Fruit fly (Drosophila melanogaster) whole organism, embryonic: ENCODE measurements around the gene Ykt6.

Experiments used
- BtbVII ChIP-seq: fragments of 200-800 bp; sonication (Bioruptor generic); optimal IDR thresholded peaks from 3 replicates; lab custom pipeline; 2017; ENCODE audit warnings: missing biosample characterization, mild to moderate bottlenecking, missing genetic modification characterization
- CG10209 ChIP-seq: fragments of 200-800 bp; sonication (Bioruptor generic); optimal IDR thresholded peaks from 3 replicates; lab custom pipeline; 2017; ENCODE audit warnings: missing biosample characterization, mild to moderate bottlenecking, missing genetic modification characterization, missing genetic modification reagents
- CG11456 ChIP-seq: fragments of 200-800 bp; sonication (Bioruptor generic); IDR thresholded peaks from 3 replicates; pipeline ENCODE4 v1.3.6; 2022; ENCODE audit warnings: missing biosample characterization, missing genetic modification characterization
- CG11504 ChIP-seq: fragments of 200-800 bp; sonication (Bioruptor generic); optimal IDR thresholded peaks from 3 replicates; lab custom pipeline; 2019; ENCODE audit warnings: missing biosample characterization, mild to moderate bottlenecking, missing genetic modification characterization, moderate library complexity
- CG12659 ChIP-seq: fragments of 200-800 bp; sonication (Bioruptor generic); optimal IDR thresholded peaks from 3 replicates; lab custom pipeline; 2017; ENCODE audit warnings: mild to moderate bottlenecking, missing biosample characterization, missing genetic modification reagents, missing genetic modification characterization
- CG13894 ChIP-seq: fragments of 200-800 bp; sonication (Bioruptor generic); optimal IDR thresholded peaks from 3 replicates; lab custom pipeline; 2018; ENCODE audit warnings: missing biosample characterization, mild to moderate bottlenecking, missing genetic modification characterization, moderate library complexity
- CG16863 ChIP-seq: fragments of 200-800 bp; sonication (Bioruptor generic); optimal IDR thresholded peaks from 3 replicates; lab custom pipeline; 2016; ENCODE audit warnings: missing biosample characterization, missing genetic modification characterization
- CG18011 ChIP-seq: fragments of 200-800 bp; sonication (Bioruptor generic); optimal IDR thresholded peaks from 2 replicates; lab custom pipeline; 2017; ENCODE audit warnings: missing biosample characterization, missing genetic modification characterization, mild to moderate bottlenecking, moderate library complexity, missing genotype
- CG2199 ChIP-seq: fragments of 200-800 bp; sonication (Bioruptor generic); IDR thresholded peaks from 3 replicates; pipeline ENCODE4 v1.3.6; 2022; ENCODE audit warnings: missing biosample characterization, missing genetic modification characterization
- CG3065 ChIP-seq: fragments of 200-800 bp; sonication (Bioruptor generic); optimal IDR thresholded peaks from 2 replicates; lab custom pipeline; 2016; ENCODE audit warnings: missing biosample characterization, missing genetic modification characterization
- CG31224 ChIP-seq: fragments of 200-800 bp; sonication (Bioruptor generic); IDR thresholded peaks from 2 replicates; pipeline ENCODE4 v1.3.6; 2022; ENCODE audit warnings: missing biosample characterization, missing genetic modification characterization
- CG33213 ChIP-seq: fragments of 200-800 bp; sonication (Bioruptor generic); optimal IDR thresholded peaks from 3 replicates; lab custom pipeline; 2016; ENCODE audit warnings: missing biosample characterization, missing genetic modification characterization
- CG4282 ChIP-seq: fragments of 200-800 bp; sonication (Bioruptor generic); optimal IDR thresholded peaks from 2 replicates; lab custom pipeline; 2016; ENCODE audit warnings: missing biosample characterization, missing genetic modification characterization
- CG5245 ChIP-seq: fragments of 200-800 bp; sonication (Bioruptor generic); optimal IDR thresholded peaks from 3 replicates; lab custom pipeline; 2016; ENCODE audit warnings: missing biosample characterization, missing genetic modification characterization
- CG6689 ChIP-seq: fragments of 200-800 bp; sonication (Bioruptor generic); IDR thresholded peaks from 2 replicates; pipeline ENCODE4 v1.3.6; 2022; ENCODE audit warnings: missing biosample characterization, missing genetic modification characterization
- CG7357 ChIP-seq: fragments of 200-800 bp; sonication (Bioruptor generic); IDR thresholded peaks from 3 replicates; pipeline ENCODE4 v1.3.6; 2022; ENCODE audit warnings: missing biosample characterization, missing genetic modification characterization
- CG7928 ChIP-seq: fragments of 200-800 bp; sonication (Bioruptor generic); optimal IDR thresholded peaks from 2 replicates; lab custom pipeline; 2017; ENCODE audit warnings: missing biosample characterization, mild to moderate bottlenecking, missing genetic modification characterization
- CG8359 ChIP-seq: fragments of 200-800 bp; sonication (Bioruptor generic); optimal IDR thresholded peaks from 2 replicates; lab custom pipeline; 2017; ENCODE audit warnings: missing biosample characterization, mild to moderate bottlenecking, missing genetic modification characterization, borderline replicate concordance
- CG9817 ChIP-seq: fragments of 200-800 bp; sonication (Bioruptor generic); optimal IDR thresholded peaks from 2 replicates; lab custom pipeline; 2018; ENCODE audit warnings: missing biosample characterization, mild to moderate bottlenecking, missing genetic modification characterization, moderate library complexity
- Eip74EF ChIP-seq, 2 experiments: fragments of 200-800 bp in 1 of 2; fragments of >200 bp in 1 of 2; sonication (Bioruptor generic) in 1 of 2; optimal IDR thresholded peaks; 2 replicates each; lab custom pipeline; 2017 to 2019; ENCODE audit warnings: missing biosample characterization in 2 of 2, missing genetic modification characterization in 2 of 2, mild to moderate bottlenecking in 1 of 2, moderate library complexity in 1 of 2
- Fer3 ChIP-seq: fragments of 200-800 bp; sonication (Bioruptor generic); optimal IDR thresholded peaks from 2 replicates; lab custom pipeline; 2018; ENCODE audit warnings: missing biosample characterization, mild to moderate bottlenecking, missing genetic modification characterization, moderate library complexity
- NfI ChIP-seq: fragments of 200-800 bp; sonication (Bioruptor generic); optimal IDR thresholded peaks from 3 replicates; lab custom pipeline; 2018; ENCODE audit warnings: missing biosample characterization, mild to moderate bottlenecking, missing genetic modification characterization, moderate library complexity
- Ptx1 ChIP-seq: fragments of 200-800 bp; sonication (Bioruptor generic); IDR thresholded peaks from 2 replicates; pipeline ENCODE4 v1.3.6; 2022; ENCODE audit warnings: missing biosample characterization, missing genetic modification characterization
- Tbp ChIP-seq: fragments of >200 bp; optimal IDR thresholded peaks from 2 replicates; lab custom pipeline; 2018; ENCODE audit warnings: missing biosample characterization, missing genetic modification characterization
- Xrp1 ChIP-seq: fragments of 200-800 bp; sonication (Bioruptor generic); IDR thresholded peaks from 2 replicates; pipeline ENCODE4 v1.3.6; 2022; ENCODE audit warnings: missing biosample characterization, missing genetic modification characterization
- bab2 ChIP-seq: fragments of 200-800 bp; sonication (Bioruptor generic); optimal IDR thresholded peaks from 2 replicates; lab custom pipeline; 2016; ENCODE audit warnings: missing biosample characterization, missing genetic modification characterization
- cad ChIP-seq: fragments of >200 bp; optimal IDR thresholded peaks from 2 replicates; lab custom pipeline; 2017; ENCODE audit warnings: missing biosample characterization, missing genetic modification characterization
- cato ChIP-seq: fragments of 200-800 bp; sonication (Bioruptor generic); optimal IDR thresholded peaks from 2 replicates; lab custom pipeline; 2016; ENCODE audit warnings: missing biosample characterization, missing genetic modification characterization, borderline replicate concordance
- grn ChIP-seq: fragments of 200-800 bp; sonication (Bioruptor generic); optimal IDR thresholded peaks from 3 replicates; lab custom pipeline; 2017; ENCODE audit warnings: missing biosample characterization, missing genetic modification characterization
- gt ChIP-seq: fragments of 200-800 bp; sonication (Bioruptor generic); IDR thresholded peaks from 2 replicates; pipeline ENCODE4 v1.3.6; 2022; ENCODE audit warnings: missing biosample characterization, missing genetic modification characterization
- ham ChIP-seq: fragments of 200-800 bp; sonication (Bioruptor generic); IDR thresholded peaks from 2 replicates; pipeline ENCODE4 v1.3.6; 2022; ENCODE audit warnings: missing biosample characterization, missing genetic modification characterization
- lov ChIP-seq, 2 experiments: fragments of 200-800 bp in 1 of 2; fragments of >200 bp in 1 of 2; sonication (Bioruptor generic) in 1 of 2; IDR thresholded peaks in 1 of 2; optimal IDR thresholded peaks in 1 of 2; 2 replicates in 1 of 2; 3 replicates in 1 of 2; pipeline versions ENCODE4 v1.3.6 to Lab custom; 2017 to 2022; ENCODE audit warnings: missing biosample characterization in 1 of 2, missing genetic modification characterization in 1 of 2
- mam ChIP-seq: fragments of 200-800 bp; sonication (Bioruptor generic); optimal IDR thresholded peaks from 3 replicates; lab custom pipeline; 2016; ENCODE audit warnings: missing biosample characterization, missing genetic modification characterization
- nerfin-1 ChIP-seq: fragments of 200-800 bp; sonication (Bioruptor generic); optimal IDR thresholded peaks from 3 replicates; lab custom pipeline; 2019; ENCODE audit warnings: missing biosample characterization, mild to moderate bottlenecking, missing genetic modification characterization, moderate library complexity
- onecut ChIP-seq: fragments of 200-800 bp; sonication (Bioruptor generic); IDR thresholded peaks from 2 replicates; pipeline ENCODE4 v1.3.6; 2022; ENCODE audit warnings: missing biosample characterization, missing genetic modification characterization
- peb ChIP-seq: fragments of 200-800 bp; sonication (Bioruptor generic); IDR thresholded peaks from 2 replicates; pipeline ENCODE4 v1.3.6; 2022; ENCODE audit warnings: missing biosample characterization, missing genetic modification characterization
- rib ChIP-seq: fragments of 200-800 bp; sonication (Bioruptor generic); IDR thresholded peaks from 2 replicates; pipeline ENCODE4 v1.3.6; 2022; ENCODE audit warnings: missing biosample characterization, missing genetic modification characterization
- slp2 ChIP-seq: fragments of 200-800 bp; sonication (Bioruptor generic); optimal IDR thresholded peaks from 2 replicates; lab custom pipeline; 2016; ENCODE audit warnings: missing biosample characterization, missing genetic modification characterization
- tll ChIP-seq, 2 experiments: fragments of 200-800 bp in 1 of 2; fragments of >200 bp in 1 of 2; sonication (Bioruptor generic) in 1 of 2; optimal IDR thresholded peaks; 2 replicates each; lab custom pipeline; 2017 to 2019; ENCODE audit warnings: missing biosample characterization in 2 of 2, missing genetic modification characterization in 2 of 2, mild to moderate bottlenecking in 1 of 2, moderate library complexity in 1 of 2
- tna ChIP-seq: fragments of 200-800 bp; sonication (Bioruptor generic); IDR thresholded peaks from 2 replicates; pipeline ENCODE4 v1.3.6; 2022; ENCODE audit warnings: missing biosample characterization, missing genetic modification characterization; ENCODE audit not compliant: partially characterized antibody

Gene Ykt6

dm6 chrX:7937588-7938481 lies 17.6 kb downstream of the Ykt6 start (continued):
- peak in 1 of 2 experiments; percentile 75 for TF ChIP-seq Eip74EF (GFP tag; optimal IDR thresholded peaks at IDR 0.05; lab: Kevin White, UChicago)
- peak; percentile 74 for TF ChIP-seq cato (GFP tag; lab: Kevin White, UChicago)
- no peak for TF ChIP-seq CG31224 (GFP tag; lab: Robert Waterston, UW)
- peak; percentile 79 for TF ChIP-seq bab2 (GFP tag; lab: Kevin White, UChicago)
- peak; percentile 80 for TF ChIP-seq CG4282 (GFP tag; lab: Kevin White, UChicago)
- peak; percentile 89 for TF ChIP-seq slp2 (GFP tag; lab: Kevin White, UChicago)
- TF ChIP-seq Xrp1 (GFP tag; lab: Robert Waterston, UW): peak; percentile 80
- no peak for TF ChIP-seq CG2199 (GFP tag; lab: Robert Waterston, UW)
- TF ChIP-seq CG3065: peak; percentile 53
- TF ChIP-seq nerfin-1: peak; percentile 86
- no peak for TF ChIP-seq grn (GFP tag; lab: Kevin White, UChicago)
- TF ChIP-seq gt: peak; percentile 67; the same call in 1 of the 2 replicates
- TF ChIP-seq Fer3 (tag; lab: Kevin White, UChicago): peak; percentile 36
- TF ChIP-seq mam (GFP tag; lab: Kevin White, UChicago): peak; percentile 52
- TF ChIP-seq CG33213: peak; percentile 58
- TF ChIP-seq rib (GFP tag; lab: Robert Waterston, UW): no peak
- TF ChIP-seq BtbVII: peak; percentile 60
- peak; percentile 16 for TF ChIP-seq CG18011 (GFP tag; lab: Kevin White, UChicago)
- TF ChIP-seq lov (optimal IDR thresholded peaks at IDR 0.05; lab: Kevin White, UChicago): no peak
- TF ChIP-seq lov (GFP tag; IDR thresholded peaks at IDR 0.05; lab: Robert Waterston, UW): no peak
- TF ChIP-seq tna (GFP tag; lab: Robert Waterston, UW): no peak
- TF ChIP-seq CG11456: peak; percentile 33; the same call in 1 of the 3 replicates
- TF ChIP-seq CG6689 (GFP tag; lab: Robert Waterston, UW): peak; percentile 83
- peak; percentile 80 for TF ChIP-seq NfI
- peak; percentile 61 for TF ChIP-seq CG5245 (GFP tag; lab: Kevin White, UChicago)
- TF ChIP-seq Ptx1: peak; percentile 84
- TF ChIP-seq CG7357: peak; percentile 58; the same call in 2 of the 3 replicates
- TF ChIP-seq CG8359 (GFP tag; lab: Kevin White, UChicago): peak; percentile 48
- peak; percentile 79 for TF ChIP-seq CG12659 (GFP tag; lab: Kevin White, UChicago)
- TF ChIP-seq tll (GFP tag; optimal IDR thresholded peaks at IDR 0.05; lab: Kevin White, UChicago): peak; percentile 63 to 74
- TF ChIP-seq CG11504: peak; percentile 89
- TF ChIP-seq CG13894 (tag; lab: Kevin White, UChicago): no peak
- no peak for TF ChIP-seq cad
- peak; percentile 82 for TF ChIP-seq CG10209 (GFP tag; lab: Kevin White, UChicago)
- TF ChIP-seq ham (GFP tag; lab: Robert Waterston, UW): no peak
- no peak for TF ChIP-seq Tbp
- no peak for TF ChIP-seq CG7928 (GFP tag; lab: Kevin White, UChicago)
- TF ChIP-seq peb (GFP tag; lab: Robert Waterston, UW): peak; percentile 75
- TF ChIP-seq CG9817 (tag; lab: Kevin White, UChicago): peak; percentile 53
- TF ChIP-seq onecut (GFP tag; lab: Robert Waterston, UW): peak; percentile 71
- TF ChIP-seq CG16863 (GFP tag; lab: Kevin White, UChicago): peak; percentile 89
